Fruit fly (Drosophila melanogaster) S2 (cell line): ENCODE results near the gene THADA.
A peak's percentile ranks its signal among the peaks of the same experiment; 100 is the strongest.

ENCODE experiments used
- CG8478 ChIP-seq: fragments of >200 bp; optimal IDR thresholded peaks from 2 replicates; lab custom pipeline; 2018
- CTCF ChIP-seq, 2 experiments: fragments of >200 bp; optimal IDR thresholded peaks; 2 replicates each; lab custom pipeline; 2018

Gene THADA

DNA sequence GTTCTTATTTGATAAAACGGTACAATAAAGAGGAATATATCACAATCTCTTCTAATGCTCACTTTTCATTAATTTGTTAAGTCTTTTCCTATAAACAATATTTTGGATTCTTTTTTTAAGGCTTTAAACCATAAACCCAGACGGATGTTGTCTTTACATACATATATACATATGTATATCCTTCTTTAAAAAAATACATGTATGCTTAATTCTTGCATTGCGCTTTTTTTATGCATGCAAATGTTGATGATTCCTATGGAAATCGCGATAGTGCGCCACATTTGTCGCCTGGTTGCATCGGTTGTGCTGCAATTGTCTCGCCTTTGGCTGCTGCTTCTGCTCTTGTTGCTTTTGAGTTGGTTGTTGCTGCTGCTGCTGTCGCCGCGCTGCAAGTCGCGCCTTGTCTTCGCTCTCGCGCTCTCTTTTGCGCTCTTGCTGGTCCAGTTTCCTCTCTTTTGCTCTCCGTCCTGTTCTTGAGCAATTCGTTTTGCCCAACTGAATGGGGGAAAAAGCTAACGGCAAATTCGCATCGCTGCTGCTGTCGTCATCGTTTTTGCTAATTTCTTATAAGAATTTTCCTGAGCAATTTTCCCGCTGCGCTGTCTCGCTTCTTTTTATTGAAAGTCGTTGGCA lies 11.6 kb upstream of the THADA start:
- TF ChIP-seq CG8478 (lab: Kevin White, UChicago) (no peak), CTCF (optimal IDR thresholded peaks at IDR 0.05; lab: Kevin White, UChicago) (no peak)

DNA sequence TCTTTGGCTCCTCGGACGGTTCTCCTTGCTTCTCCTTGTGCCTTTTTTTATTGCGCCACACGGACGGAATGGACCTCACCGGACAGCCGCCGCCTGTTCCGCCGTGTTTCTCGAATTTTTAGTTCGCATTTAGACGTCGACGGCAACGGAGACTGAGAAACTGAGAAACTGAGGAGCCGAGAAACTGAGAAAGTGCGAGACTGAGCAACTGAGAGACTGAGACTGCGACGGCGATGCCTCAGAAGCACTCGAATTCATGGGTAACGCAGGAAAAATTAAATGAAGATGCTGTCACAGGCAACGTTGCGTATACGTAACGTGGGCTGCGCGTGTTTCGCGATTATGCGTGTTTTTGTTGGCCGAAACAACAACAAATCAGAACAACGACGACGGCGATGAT lies 10.3 kb upstream of the THADA start:
- no peak for TF ChIP-seq CTCF (optimal IDR thresholded peaks at IDR 0.05; lab: Kevin White, UChicago)
- no peak for TF ChIP-seq CG8478 (lab: Kevin White, UChicago)

DNA sequence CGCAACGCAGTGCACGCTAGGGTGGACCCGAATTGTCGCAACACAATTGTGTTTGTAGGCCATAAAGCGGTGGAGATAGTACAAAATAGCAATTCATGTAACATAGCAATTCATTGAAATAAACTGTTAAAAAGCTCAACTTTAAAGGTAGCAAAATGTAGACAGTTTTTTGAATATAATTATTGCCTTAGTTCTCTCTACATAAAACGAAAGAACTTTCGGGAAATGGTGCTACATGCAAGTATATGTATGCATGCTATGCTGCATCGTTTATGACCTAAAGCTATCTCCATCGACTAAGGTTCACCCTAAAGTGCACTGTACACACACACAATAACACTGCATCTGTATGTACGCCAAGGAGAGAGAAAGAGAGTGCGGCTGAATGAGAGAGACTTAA lies 9.7 kb upstream of the THADA start:
- TF ChIP-seq CTCF (optimal IDR thresholded peaks at IDR 0.05; lab: Kevin White, UChicago) (no peak), CG8478 (lab: Kevin White, UChicago) (no peak)

DNA sequence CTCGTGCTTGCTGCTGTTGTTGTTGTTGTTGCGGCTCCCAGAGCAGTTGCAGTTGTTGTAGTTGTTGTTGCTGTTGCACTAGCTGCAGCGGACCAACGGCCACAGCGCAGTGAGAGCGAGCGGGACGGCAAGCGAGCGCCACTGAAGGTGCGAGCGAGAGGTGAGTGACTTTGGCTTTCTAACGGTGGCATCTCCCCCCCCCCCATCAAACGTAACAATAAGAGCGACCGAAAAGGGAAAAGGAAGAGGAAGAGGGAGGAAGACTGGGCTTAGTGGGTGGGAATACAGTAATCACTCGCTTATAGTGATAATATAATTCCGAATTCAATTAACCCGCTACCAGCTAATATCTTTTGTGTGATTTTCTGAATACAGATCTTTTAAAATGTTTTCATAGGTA lies 1.7 kb upstream of the THADA start:
- TF ChIP-seq CTCF (optimal IDR thresholded peaks at IDR 0.05; lab: Kevin White, UChicago) (no peak), CG8478 (lab: Kevin White, UChicago) (no peak)

DNA sequence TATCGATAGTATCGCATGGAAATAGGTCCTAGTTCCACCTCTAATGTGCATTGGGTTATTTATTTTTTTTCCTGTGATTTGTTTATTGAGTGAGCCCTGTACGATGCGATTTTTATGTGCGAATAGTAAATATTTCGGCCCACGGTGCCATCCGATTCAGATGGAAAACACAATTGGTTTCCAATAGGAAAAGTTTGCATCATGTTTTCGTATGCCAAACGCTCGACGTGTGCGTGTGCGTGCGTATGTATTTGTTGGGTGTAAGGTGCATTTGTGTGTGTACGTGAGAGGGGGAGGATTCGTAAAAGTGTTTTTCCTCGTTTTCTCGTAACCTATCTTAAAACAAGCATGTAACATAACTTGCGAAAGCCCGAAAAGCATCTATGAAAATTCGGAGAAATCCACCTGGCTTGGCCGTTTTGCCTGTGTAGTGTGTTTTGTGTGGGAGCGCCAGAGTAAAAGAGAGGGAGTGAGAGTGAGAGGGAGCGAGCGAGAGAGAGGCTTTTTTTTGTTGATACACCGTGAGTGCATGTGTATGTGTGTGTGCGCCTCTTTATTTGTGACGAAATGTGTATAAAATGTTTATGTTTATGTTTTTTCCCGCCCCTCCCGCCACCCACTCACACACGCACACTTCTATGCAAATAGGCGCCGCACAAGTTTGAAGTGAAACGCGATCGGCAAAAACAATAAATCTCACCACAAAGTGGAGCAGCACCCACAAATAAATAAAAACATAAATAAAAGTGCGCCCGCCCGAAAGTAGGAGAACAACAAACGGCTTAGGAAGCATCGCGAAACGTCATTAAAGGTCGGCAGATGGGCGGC lies 1.0 kb upstream of the THADA start, which contains the start of gene Hers:
Hers (plus strand) TSS at position 2 of the 828 bp plus-strand sequence.
- peak; percentile 20 for TF ChIP-seq CG8478 (lab: Kevin White, UChicago)
- TF ChIP-seq CTCF (optimal IDR thresholded peaks at IDR 0.05; lab: Kevin White, UChicago) = no peak

DNA sequence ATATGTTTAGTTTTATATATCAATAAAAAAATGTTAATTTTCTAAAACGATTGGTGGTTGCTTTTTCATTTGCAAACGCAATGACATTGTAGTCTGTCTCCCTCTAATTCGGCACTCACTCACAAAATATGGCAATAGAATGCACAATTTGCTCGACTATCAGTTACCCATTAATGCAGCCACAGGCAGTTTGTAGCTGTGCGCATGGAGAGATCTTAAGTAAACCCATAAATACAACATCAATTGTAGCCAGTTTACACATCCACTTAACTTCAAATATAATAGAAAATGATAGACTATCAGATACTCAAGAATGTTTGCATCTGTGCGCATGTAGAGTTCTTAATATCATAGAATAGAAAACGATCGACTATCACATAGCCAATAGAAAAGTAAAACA lies 6.0 kb downstream of the THADA start:
- no peak for TF ChIP-seq CG8478 (lab: Kevin White, UChicago)
- no peak for TF ChIP-seq CTCF (optimal IDR thresholded peaks at IDR 0.05; lab: Kevin White, UChicago)

DNA sequence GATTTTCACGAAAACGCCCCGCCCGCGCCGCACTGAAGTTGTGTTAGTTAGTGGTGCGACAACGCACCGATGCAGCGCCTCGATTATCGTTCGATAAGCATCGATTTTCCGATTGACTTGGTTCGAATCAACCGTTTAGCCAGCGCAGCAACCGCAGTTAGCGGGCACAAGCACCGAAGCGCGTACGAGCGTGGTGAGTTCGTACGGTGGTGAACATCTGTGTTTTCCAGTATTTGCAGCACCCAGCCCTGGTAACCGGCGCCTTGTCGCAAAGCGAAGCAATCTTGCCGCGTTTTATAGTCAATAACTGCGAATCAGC lies 13.4 kb downstream of the THADA start, which contains the start of the genes pico and Nup205:
pico (minus strand) TSS at position 71 of the 319 bp plus-strand sequence.
Nup205 (plus strand) TSS at position 226 of the 319 bp plus-strand sequence.
- TF ChIP-seq CG8478 (lab: Kevin White, UChicago) (no peak), CTCF (optimal IDR thresholded peaks at IDR 0.05; lab: Kevin White, UChicago) (peak; percentile 74 to 76)

DNA sequence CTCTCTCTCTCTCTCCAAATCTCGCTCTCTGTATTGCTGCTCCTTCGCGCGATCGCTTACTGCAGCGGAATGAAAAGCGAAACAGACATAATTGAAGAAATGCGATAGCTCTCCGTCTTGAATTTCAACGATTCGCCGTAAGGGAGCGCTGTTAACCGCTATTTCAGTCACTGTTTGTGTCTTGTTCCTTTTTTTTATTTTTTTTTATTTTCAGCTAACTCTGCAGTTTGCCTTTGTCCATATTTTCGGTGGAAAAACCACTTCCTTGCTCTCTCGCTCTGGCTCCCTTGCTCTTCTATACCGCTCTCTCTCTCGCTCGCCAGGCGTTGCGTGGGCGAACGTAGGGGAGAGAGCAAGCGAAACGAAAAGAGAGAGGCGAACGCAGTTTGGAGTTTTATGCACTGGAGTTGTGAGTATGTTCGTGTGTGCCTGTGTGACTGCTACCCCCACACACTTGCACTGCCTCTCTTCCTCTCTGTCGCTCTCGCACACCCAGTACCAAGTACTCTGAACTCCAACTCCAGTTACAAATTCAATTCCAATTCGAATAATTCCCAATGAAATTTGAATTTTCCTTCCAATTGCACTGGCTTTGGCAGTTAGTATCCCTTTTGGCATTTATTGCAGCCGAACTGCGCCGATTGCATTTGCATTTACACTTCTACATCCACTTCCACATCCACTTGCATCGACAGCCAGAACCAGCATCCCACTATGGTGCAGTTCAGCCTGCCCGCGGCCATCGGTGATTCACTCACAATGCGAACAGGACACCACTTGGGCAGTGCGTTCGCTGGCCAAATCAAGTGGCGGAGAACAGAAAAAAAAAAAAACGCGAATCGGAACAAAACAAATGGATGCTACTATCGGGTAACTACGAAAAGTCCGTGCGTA lies 14.0 kb downstream of the THADA start:
- TF ChIP-seq CTCF (optimal IDR thresholded peaks at IDR 0.05; lab: Kevin White, UChicago) (peak; percentile 52 to 60), CG8478 (lab: Kevin White, UChicago) (no peak)

DNA sequence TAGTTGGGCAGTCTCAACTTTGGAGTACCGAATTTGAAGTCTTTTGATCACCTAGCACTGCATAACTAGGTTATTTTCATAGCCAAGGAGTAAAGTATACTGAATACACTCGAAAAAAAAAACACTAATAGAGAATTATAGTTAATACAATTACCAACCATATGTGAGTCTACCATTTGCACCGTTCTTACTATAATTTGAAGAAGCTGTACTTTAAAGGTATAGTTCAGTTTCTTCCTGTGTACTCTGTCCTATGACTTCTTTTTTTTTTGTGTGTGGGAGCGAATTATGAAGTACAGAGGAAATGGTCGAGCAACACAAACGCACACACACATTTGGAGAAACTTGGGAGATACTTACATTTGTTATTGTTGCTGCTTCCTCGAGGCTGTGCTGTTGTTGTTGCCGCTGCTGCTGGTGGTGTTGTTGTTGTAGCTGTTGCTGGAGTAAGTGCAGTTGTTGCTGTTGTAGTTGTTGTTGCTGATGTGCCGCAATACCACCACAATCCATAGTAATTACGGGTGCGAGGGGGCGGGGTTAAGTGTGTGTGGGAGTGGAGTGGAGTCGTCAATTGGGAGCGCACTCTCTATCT lies 14.7 kb downstream of the THADA start:
- no peak for TF ChIP-seq CG8478 (lab: Kevin White, UChicago)
- TF ChIP-seq CTCF (optimal IDR thresholded peaks at IDR 0.05; lab: Kevin White, UChicago) = no peak

DNA sequence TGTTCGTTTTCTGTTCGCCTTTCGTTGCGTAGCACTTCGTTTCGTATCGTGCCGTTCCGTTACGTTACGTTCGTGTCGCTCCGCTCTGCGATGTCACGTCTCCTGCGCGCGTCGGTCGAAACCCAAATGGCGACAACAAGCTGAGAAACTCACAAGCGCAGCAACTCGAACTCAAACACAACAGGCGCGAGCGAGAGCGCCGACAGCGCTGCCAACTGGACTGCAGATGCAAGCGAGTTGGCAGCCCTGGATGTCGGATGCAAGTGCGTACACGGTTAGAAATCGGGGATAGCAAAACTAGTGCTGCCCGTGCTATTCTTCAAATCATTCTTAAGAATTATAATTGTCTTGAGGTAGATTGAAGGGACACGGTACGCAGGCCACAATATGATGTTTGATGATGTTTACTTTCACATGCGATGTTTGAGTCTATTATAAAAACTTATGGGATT lies 17.0 kb downstream of the THADA start:
- TF ChIP-seq CTCF (optimal IDR thresholded peaks at IDR 0.05; lab: Kevin White, UChicago) (no peak), CG8478 (lab: Kevin White, UChicago) (no peak)

DNA sequence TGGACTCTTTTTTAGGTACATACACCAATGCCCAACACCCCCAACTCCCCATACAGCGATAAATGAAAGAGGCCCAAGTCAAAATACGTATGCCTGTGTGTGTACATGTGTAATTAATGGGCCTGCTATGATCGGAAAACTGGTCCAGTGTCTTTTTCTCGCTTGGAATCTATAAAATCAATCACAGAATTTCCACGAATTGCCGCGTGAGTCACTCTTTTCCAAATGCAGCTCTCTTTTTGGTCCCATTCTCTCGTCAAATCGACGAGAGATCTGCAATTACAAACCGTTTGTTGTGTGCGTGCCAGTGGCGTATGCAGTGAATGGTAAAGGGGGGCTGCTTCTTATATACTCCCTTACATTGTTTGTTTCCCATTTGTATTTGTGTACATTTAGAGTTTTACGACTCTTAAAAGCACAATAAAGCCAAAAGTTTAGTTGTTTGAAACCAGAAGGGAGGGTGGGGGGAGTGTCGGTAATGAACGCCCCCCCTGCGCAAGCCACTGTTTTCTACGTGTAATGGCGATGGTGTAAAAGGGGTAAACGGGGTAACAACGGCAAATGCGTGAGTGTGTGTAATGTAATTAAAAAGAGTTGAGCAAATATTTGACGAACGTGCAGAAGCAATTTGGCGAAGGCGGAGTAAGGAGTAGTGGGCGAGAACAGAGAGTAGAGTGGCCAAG lies 18.5 kb downstream of the THADA start:
- TF ChIP-seq CTCF (optimal IDR thresholded peaks at IDR 0.05; lab: Kevin White, UChicago) = no peak
- TF ChIP-seq CG8478 (lab: Kevin White, UChicago) = no peak

DNA sequence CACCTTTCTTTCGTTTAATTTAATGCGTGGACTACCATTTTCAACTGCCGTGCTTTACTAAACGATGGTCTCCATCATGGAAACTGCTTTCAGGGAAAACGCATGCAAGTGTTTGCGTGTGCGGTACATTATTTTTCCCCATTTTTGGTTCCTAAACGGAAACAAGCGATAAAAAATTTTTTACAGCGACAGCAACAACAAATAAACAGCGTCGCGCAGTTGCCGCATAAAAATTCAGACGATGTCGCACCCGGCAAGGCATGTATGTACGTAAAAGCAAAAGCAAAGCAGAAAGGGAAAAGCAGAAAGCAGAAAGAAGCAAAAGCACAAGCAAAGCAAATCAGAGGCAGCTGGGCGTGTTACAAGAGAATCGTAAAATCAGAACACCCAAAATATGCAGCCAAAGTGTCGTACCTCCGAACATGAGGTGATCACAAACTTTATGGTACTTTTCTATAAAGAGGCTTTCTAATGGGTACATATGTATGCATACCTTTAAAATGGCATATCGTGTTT lies 19.7 kb downstream of the THADA start:
- TF ChIP-seq CG8478 (lab: Kevin White, UChicago) (no peak), CTCF (optimal IDR thresholded peaks at IDR 0.05; lab: Kevin White, UChicago) (no peak)

DNA sequence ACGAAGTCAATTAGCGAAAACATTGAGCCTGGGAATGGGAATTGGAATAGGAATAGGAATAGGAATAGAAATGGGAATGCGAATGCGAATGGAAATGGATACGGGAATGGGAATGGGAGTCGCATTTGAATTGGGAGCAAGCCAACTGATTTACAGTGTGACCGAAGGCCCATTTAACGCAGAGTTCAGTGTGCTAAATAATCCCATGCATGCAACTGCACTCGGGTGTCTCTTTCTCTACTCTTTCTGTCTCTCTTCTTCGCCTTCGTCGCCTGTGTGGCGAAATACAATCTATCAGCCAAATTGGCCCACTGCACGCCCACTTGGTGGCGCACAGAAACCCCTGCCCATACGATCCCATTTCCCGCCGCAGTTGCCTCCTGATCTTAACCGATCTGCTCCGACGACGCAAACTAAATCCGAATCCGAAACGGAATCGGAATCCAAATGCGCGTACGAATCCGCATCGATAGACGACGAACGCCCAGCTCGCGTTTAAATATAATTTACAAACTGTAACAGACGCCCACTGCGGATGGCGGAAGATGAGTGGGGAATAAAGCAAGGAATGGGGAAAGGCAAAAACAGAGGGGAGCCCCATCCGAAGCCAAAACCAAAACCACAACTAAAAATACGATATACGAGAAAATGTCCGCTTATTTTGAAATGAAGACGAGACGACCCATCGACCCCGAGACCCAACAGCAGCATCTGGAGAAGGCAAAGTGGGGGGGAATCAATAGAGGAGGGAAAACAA lies 21.1 kb downstream of the THADA start:
- TF ChIP-seq CTCF (optimal IDR thresholded peaks at IDR 0.05; lab: Kevin White, UChicago) (no peak), CG8478 (lab: Kevin White, UChicago) (no peak)
